Fruit fly (Drosophila melanogaster) whole organism, embryonic: ENCODE data around the gene CG10597.

ENCODE experiments used
- Aef1 ChIP-seq: fragments of 200-800 bp; sonication (Bioruptor generic); IDR thresholded peaks from 3 replicates; pipeline ENCODE4 v1.3.6; 2022; ENCODE audit warnings: missing biosample characterization, missing genetic modification characterization
- B-H2 ChIP-seq: fragments of 200-800 bp; sonication (Bioruptor generic); optimal IDR thresholded peaks from 2 replicates; lab custom pipeline; 2018; ENCODE audit warnings: missing biosample characterization, mild to moderate bottlenecking, missing genetic modification characterization
- Bgb ChIP-seq: fragments of 200-800 bp; sonication (Bioruptor generic); IDR thresholded peaks from 2 replicates; pipeline ENCODE4 v1.3.6; 2022; ENCODE audit warnings: missing biosample characterization, missing genetic modification characterization; ENCODE audit not compliant: partially characterized antibody
- Blimp-1 ChIP-seq: fragments of 200-800 bp; sonication (Bioruptor generic); optimal IDR thresholded peaks from 3 replicates; lab custom pipeline; 2018; ENCODE audit warnings: missing biosample characterization, missing genetic modification characterization, mild to moderate bottlenecking, moderate library complexity, missing genetic modification reagents
- CG10209 ChIP-seq: fragments of 200-800 bp; sonication (Bioruptor generic); optimal IDR thresholded peaks from 3 replicates; lab custom pipeline; 2017; ENCODE audit warnings: missing biosample characterization, mild to moderate bottlenecking, missing genetic modification characterization, missing genetic modification reagents
- CG10959 ChIP-seq: fragments of 200-800 bp; sonication (Bioruptor generic); IDR thresholded peaks from 2 replicates; pipeline ENCODE4 v1.3.6; 2022; ENCODE audit warnings: missing biosample characterization, missing genetic modification characterization
- CG11723 ChIP-seq: fragments of 200-800 bp; sonication (Bioruptor generic); optimal IDR thresholded peaks from 2 replicates; lab custom pipeline; 2017; ENCODE audit warnings: missing biosample characterization, mild to moderate bottlenecking, missing genetic modification characterization
- CG12659 ChIP-seq: fragments of 200-800 bp; sonication (Bioruptor generic); optimal IDR thresholded peaks from 3 replicates; lab custom pipeline; 2017; ENCODE audit warnings: mild to moderate bottlenecking, missing biosample characterization, missing genetic modification reagents, missing genetic modification characterization
- CG13296 ChIP-seq: fragments of 200-800 bp; sonication (Bioruptor generic); optimal IDR thresholded peaks from 3 replicates; lab custom pipeline; 2018; ENCODE audit warnings: missing biosample characterization, mild to moderate bottlenecking, missing genetic modification characterization
- CG17361 ChIP-seq: fragments of 200-800 bp; sonication (Bioruptor generic); IDR thresholded peaks from 3 replicates; pipeline ENCODE4 v1.3.6; 2022; ENCODE audit warnings: missing biosample characterization, missing genetic modification characterization
- CG17385 ChIP-seq: fragments of 200-800 bp; sonication (Bioruptor generic); optimal IDR thresholded peaks from 3 replicates; lab custom pipeline; 2018; ENCODE audit warnings: missing biosample characterization, mild to moderate bottlenecking, missing genetic modification characterization
- CG17568 ChIP-seq: fragments of 200-800 bp; sonication (Bioruptor generic); optimal IDR thresholded peaks from 2 replicates; lab custom pipeline; 2018; ENCODE audit warnings: missing biosample characterization, mild to moderate bottlenecking, missing genetic modification characterization, moderate library complexity
- CG2202 ChIP-seq: fragments of 200-800 bp; sonication (Bioruptor generic); optimal IDR thresholded peaks from 2 replicates; lab custom pipeline; 2018; ENCODE audit warnings: missing biosample characterization, mild to moderate bottlenecking, missing genetic modification characterization
- CG31441 ChIP-seq: fragments of 200-800 bp; sonication (Bioruptor generic); IDR thresholded peaks from 2 replicates; pipeline ENCODE4 v1.3.6; 2022; ENCODE audit warnings: missing biosample characterization, missing genetic modification characterization
- CG33213 ChIP-seq: fragments of 200-800 bp; sonication (Bioruptor generic); optimal IDR thresholded peaks from 3 replicates; lab custom pipeline; 2016; ENCODE audit warnings: missing biosample characterization, missing genetic modification characterization
- CG6813 ChIP-seq: fragments of 200-800 bp; sonication (Bioruptor generic); optimal IDR thresholded peaks from 2 replicates; lab custom pipeline; 2017; ENCODE audit warnings: missing biosample characterization, missing genetic modification characterization, mild to moderate bottlenecking, moderate library complexity, missing genetic modification reagents
- CG7372 ChIP-seq: fragments of 200-800 bp; sonication (Bioruptor generic); IDR thresholded peaks from 2 replicates; pipeline ENCODE4 v1.3.6; 2022; ENCODE audit warnings: missing biosample characterization, missing genetic modification characterization
- CG8388 ChIP-seq: fragments of 200-800 bp; sonication (Bioruptor generic); optimal IDR thresholded peaks from 2 replicates; lab custom pipeline; 2019; ENCODE audit warnings: missing biosample characterization, mild to moderate bottlenecking, missing genetic modification characterization, moderate library complexity
- D19A ChIP-seq: fragments of 200-800 bp; optimal IDR thresholded peaks from 3 replicates; lab custom pipeline; 2019; ENCODE audit warnings: missing biosample characterization, mild to moderate bottlenecking, missing genetic modification characterization, moderate library complexity
- E2f1 ChIP-seq: fragments of 200-800 bp; sonication (Bioruptor generic); IDR thresholded peaks from 2 replicates; pipeline ENCODE4 v1.3.6; 2022; ENCODE audit warnings: missing biosample characterization, missing genetic modification characterization
- Ets97D ChIP-seq: fragments of 200-800 bp; sonication (Bioruptor generic); optimal IDR thresholded peaks from 3 replicates; lab custom pipeline; 2016; ENCODE audit warnings: missing biosample characterization, missing genetic modification characterization
- Fer1 ChIP-seq: fragments of 200-800 bp; sonication (Bioruptor generic); optimal IDR thresholded peaks from 2 replicates; lab custom pipeline; 2017; ENCODE audit warnings: missing biosample characterization, mild to moderate bottlenecking, missing genetic modification characterization
- Mes4 ChIP-seq: fragments of 200-800 bp; sonication (Bioruptor generic); optimal IDR thresholded peaks from 2 replicates; lab custom pipeline; 2016; ENCODE audit warnings: missing biosample characterization, missing genetic modification characterization
- NC2α ChIP-seq: fragments of 200-800 bp; sonication (Bioruptor generic); optimal IDR thresholded peaks from 2 replicates; lab custom pipeline; 2016; ENCODE audit warnings: missing biosample characterization, missing genetic modification characterization
- Neu2 ChIP-seq: fragments of 200-800 bp; sonication (Bioruptor generic); optimal IDR thresholded peaks from 3 replicates; lab custom pipeline; 2016; ENCODE audit warnings: missing biosample characterization, missing genetic modification characterization, borderline replicate concordance
- Opbp ChIP-seq: fragments of 200-800 bp; sonication (Bioruptor generic); IDR thresholded peaks from 3 replicates; pipeline ENCODE4 v1.3.6; 2022; ENCODE audit warnings: missing biosample characterization, missing genetic modification characterization; ENCODE audit not compliant: partially characterized antibody
- Poxn ChIP-seq: fragments of 200-800 bp; sonication (Bioruptor generic); IDR thresholded peaks from 2 replicates; pipeline ENCODE4 v1.3.6; 2022; ENCODE audit warnings: missing biosample characterization, missing genetic modification characterization
- Rfx ChIP-seq: fragments of 200-800 bp; sonication (Bioruptor generic); IDR thresholded peaks from 2 replicates; pipeline ENCODE4 v1.3.6; 2022; ENCODE audit warnings: missing biosample characterization, missing genetic modification characterization
- TFAM ChIP-seq: fragments of 200-800 bp; sonication (Bioruptor generic); optimal IDR thresholded peaks from 2 replicates; lab custom pipeline; 2017; ENCODE audit warnings: missing biosample characterization, missing genetic modification characterization, inconsistent platforms
- YL-1 ChIP-seq: fragments of 200-800 bp; sonication (Bioruptor generic); optimal IDR thresholded peaks from 3 replicates; lab custom pipeline; 2017; ENCODE audit warnings: missing biosample characterization, mild to moderate bottlenecking, missing genetic modification characterization
- az2 ChIP-seq: fragments of 200-800 bp; sonication (Bioruptor generic); optimal IDR thresholded peaks from 3 replicates; lab custom pipeline; 2016; ENCODE audit warnings: missing biosample characterization, missing genetic modification characterization
- cato ChIP-seq: fragments of 200-800 bp; sonication (Bioruptor generic); optimal IDR thresholded peaks from 2 replicates; lab custom pipeline; 2016; ENCODE audit warnings: missing biosample characterization, missing genetic modification characterization, borderline replicate concordance
- dimm ChIP-seq: fragments of 200-800 bp; sonication (Bioruptor generic); IDR thresholded peaks from 2 replicates; pipeline ENCODE4 v1.3.6; 2022; ENCODE audit warnings: missing biosample characterization, missing genetic modification characterization
- dpn ChIP-seq, 2 experiments: fragments of 200-800 bp; sonication (Bioruptor generic); optimal IDR thresholded peaks; 3 replicates each; lab custom pipeline; 2016; ENCODE audit warnings: missing biosample characterization in 2 of 2, missing genetic modification characterization in 2 of 2
- eve ChIP-seq, 2 experiments: fragments of >200 bp; optimal IDR thresholded peaks; 2 replicates each; lab custom pipeline; 2017; ENCODE audit warnings: missing biosample characterization in 2 of 2, missing genetic modification characterization in 2 of 2
- fd3F ChIP-seq: fragments of 200-800 bp; sonication (Bioruptor generic); optimal IDR thresholded peaks from 2 replicates; lab custom pipeline; 2018; ENCODE audit warnings: missing biosample characterization, mild to moderate bottlenecking, missing genetic modification characterization, moderate library complexity
- fd64A ChIP-seq: fragments of 200-800 bp; sonication (Bioruptor generic); optimal IDR thresholded peaks from 3 replicates; lab custom pipeline; 2018; ENCODE audit warnings: missing biosample characterization, mild to moderate bottlenecking, missing genetic modification characterization
- lab ChIP-seq: fragments of 200-800 bp; sonication (Bioruptor generic); optimal IDR thresholded peaks from 3 replicates; lab custom pipeline; 2017; ENCODE audit warnings: missing biosample characterization, missing genetic modification characterization, mild to moderate bottlenecking, moderate library complexity, missing genetic modification reagents
- lilli ChIP-seq: fragments of 200-800 bp; sonication (Bioruptor generic); optimal IDR thresholded peaks from 3 replicates; lab custom pipeline; 2016; ENCODE audit warnings: missing biosample characterization, missing genetic modification characterization
- nerfin-2 ChIP-seq: fragments of 200-800 bp; sonication (Bioruptor generic); IDR thresholded peaks from 2 replicates; pipeline ENCODE4 v1.3.6; 2022; ENCODE audit warnings: missing biosample characterization, missing genetic modification characterization; ENCODE audit not compliant: partially characterized antibody
- phol ChIP-seq: fragments of 200-800 bp; sonication (Bioruptor generic); optimal IDR thresholded peaks from 3 replicates; lab custom pipeline; 2018; ENCODE audit warnings: missing biosample characterization, mild to moderate bottlenecking, missing genetic modification characterization, moderate library complexity
- repo ChIP-seq: fragments of 200-800 bp; sonication (Bioruptor generic); optimal IDR thresholded peaks from 2 replicates; lab custom pipeline; 2016; ENCODE audit warnings: missing biosample characterization, missing genetic modification characterization
- row ChIP-seq: fragments of 200-800 bp; sonication (Bioruptor generic); IDR thresholded peaks from 3 replicates; pipeline ENCODE4 v1.3.6; 2022; ENCODE audit warnings: missing biosample characterization, missing genetic modification characterization
- shn ChIP-seq: fragments of 200-800 bp; sonication (Bioruptor generic); optimal IDR thresholded peaks from 3 replicates; lab custom pipeline; 2016; ENCODE audit warnings: missing biosample characterization, missing genetic modification characterization
- tll ChIP-seq, 2 experiments: fragments of 200-800 bp in 1 of 2; fragments of >200 bp in 1 of 2; sonication (Bioruptor generic) in 1 of 2; optimal IDR thresholded peaks; 2 replicates each; lab custom pipeline; 2017 to 2019; ENCODE audit warnings: missing biosample characterization in 2 of 2, missing genetic modification characterization in 2 of 2, mild to moderate bottlenecking in 1 of 2, moderate library complexity in 1 of 2
- vvl ChIP-seq: fragments of 200-800 bp; sonication (Bioruptor generic); IDR thresholded peaks from 2 replicates; pipeline ENCODE4 v1.3.6; 2022; ENCODE audit warnings: missing biosample characterization, missing genetic modification characterization
- wdn ChIP-seq: fragments of 200-800 bp; sonication (Bioruptor generic); IDR thresholded peaks from 2 replicates; pipeline ENCODE4 v1.3.6; 2022; ENCODE audit warnings: missing biosample characterization, missing genetic modification characterization
- wek ChIP-seq: fragments of 200-800 bp; sonication (Bioruptor generic); optimal IDR thresholded peaks from 3 replicates; lab custom pipeline; 2018; ENCODE audit warnings: missing biosample characterization, mild to moderate bottlenecking, missing genetic modification characterization, moderate library complexity

Gene CG10597

dm6 chrX:17181264-17182198, 49.3 kb downstream of the CG10597 start (continued):
- TF ChIP-seq repo (no peak), dpn (GFP tag; optimal IDR thresholded peaks at IDR 0.05; lab: Kevin White, UChicago) (no peak), CG10209 (peak; percentile 8), CG2202 (tag; lab: Kevin White, UChicago) (no peak), CG6813 (GFP tag; lab: Kevin White, UChicago) (no peak), CG17361 (peak; percentile 61; the same call in 2 of the 3 replicates), fd3F (GFP tag; lab: Kevin White, UChicago) (peak; percentile 8), CG10959 (GFP tag; lab: Robert Waterston, UW) (no peak), lilli (GFP tag; lab: Kevin White, UChicago) (no peak), nerfin-2 (GFP tag; lab: Robert Waterston, UW) (no peak), Fer1 (GFP tag; lab: Kevin White, UChicago) (no peak), az2 (peak; percentile 5), Ets97D (GFP tag; lab: Kevin White, UChicago) (no peak), tll (GFP tag; optimal IDR thresholded peaks at IDR 0.05; lab: Kevin White, UChicago) (no peak), YL-1 (no peak), Mes4 (GFP tag; lab: Kevin White, UChicago) (no peak), CG11723 (no peak), TFAM (GFP tag; lab: Kevin White, UChicago) (no peak), row (GFP tag; lab: Robert Waterston, UW) (peak; percentile 32; the same call in 2 of the 3 replicates), lab (GFP tag; lab: Kevin White, UChicago) (peak; percentile 55), D19A (peak; percentile 48), eve (GFP tag; optimal IDR thresholded peaks at IDR 0.05; lab: Kevin White, UChicago) (no peak), Neu2 (GFP tag; lab: Kevin White, UChicago) (no peak), vvl (peak; percentile 63), CG33213 (GFP tag; lab: Kevin White, UChicago) (no peak), wdn (GFP tag; lab: Robert Waterston, UW) (0 out of 2 replicates have a peak, but pooled peaks have one; percentile 16), CG31441 (GFP tag; lab: Robert Waterston, UW) (peak; percentile 57), Blimp-1 (GFP tag; lab: Kevin White, UChicago) (peak; percentile 92), CG7372 (GFP tag; lab: Robert Waterston, UW) (no peak), dimm (GFP tag; lab: Robert Waterston, UW) (no peak), cato (no peak), Aef1 (GFP tag; lab: Robert Waterston, UW) (no peak), CG13296 (GFP tag; lab: Kevin White, UChicago) (no peak), CG8388 (peak; percentile 22), wek (no peak), CG12659 (GFP tag; lab: Kevin White, UChicago) (peak; percentile 0), Bgb (GFP tag; lab: Robert Waterston, UW) (no peak), Opbp (GFP tag; lab: Robert Waterston, UW) (no peak), shn (GFP tag; lab: Kevin White, UChicago) (no peak), CG17385 (GFP tag; lab: Kevin White, UChicago) (peak; percentile 3), Rfx (GFP tag; lab: Robert Waterston, UW) (no peak), B-H2 (GFP tag; lab: Kevin White, UChicago) (no peak), NC2α (GFP tag; lab: Kevin White, UChicago) (no peak), CG17568 (GFP tag; lab: Kevin White, UChicago) (no peak), Poxn (GFP tag; lab: Robert Waterston, UW) (no peak), fd64A (GFP tag; lab: Kevin White, UChicago) (no peak), phol (tag; lab: Kevin White, UChicago) (peak; percentile 39), E2f1 (GFP tag; lab: Robert Waterston, UW) (no peak)
